Fruit fly (Drosophila melanogaster): ENCODE data around the gene CG14377.

The CG14377 gene

dm6 chr3R:13428341-13429040 lies 30.9 kb downstream of the CG14377 start (continued):
- TF ChIP-seq CG11696 (GFP tag; IDR thresholded peaks at IDR 0.05) (peak; percentile 61; the same call in 1 of the 2 replicates), gcm2 (GFP tag; optimal IDR thresholded peaks at IDR 0.05) (peak; percentile 28), CG10543 (GFP tag; optimal IDR thresholded peaks at IDR 0.05) (no peak), HLH4C (GFP tag; IDR thresholded peaks at IDR 0.05; ENCODE audit: partially characterized antibody) (no peak), HmgZ (tag; optimal IDR thresholded peaks at IDR 0.05) (no peak), Optix (GFP tag; IDR thresholded peaks at IDR 0.05) (0 out of 3 replicates have a peak, but pooled peaks have one; percentile 32), Oaz (GFP tag; IDR thresholded peaks at IDR 0.05) (no peak), CG2129 (GFP tag; IDR thresholded peaks at IDR 0.05; ENCODE audit: partially characterized antibody) (no peak), CG1603 (tag; optimal IDR thresholded peaks at IDR 0.05) (peak; percentile 69), CG12219 (GFP tag; optimal IDR thresholded peaks at IDR 0.05) (peak; percentile 65), CG8388 (GFP tag; optimal IDR thresholded peaks at IDR 0.05) (peak; percentile 72), CG1024 (GFP tag; IDR thresholded peaks at IDR 0.05) (peak; percentile 27; the same call in 1 of the 2 replicates), ftz-f1 (GFP tag; optimal IDR thresholded peaks at IDR 0.05) (no peak), ase (GFP tag; IDR thresholded peaks at IDR 0.05) (0 out of 3 replicates have a peak, but pooled peaks have one; percentile 51), Lim3 (GFP tag; IDR thresholded peaks at IDR 0.05) (no peak), pita (GFP tag; optimal IDR thresholded peaks at IDR 0.05) (no peak), stc (GFP tag; IDR thresholded peaks at IDR 0.05) (peak; percentile 74), al (GFP tag; IDR thresholded peaks at IDR 0.05) (no peak), Ets65A (GFP tag) (peak; percentile 92), tio (GFP tag; optimal IDR thresholded peaks at IDR 0.05) (peak; percentile 45), toy (GFP tag; IDR thresholded peaks at IDR 0.05) (no peak), CG31441 (GFP tag; IDR thresholded peaks at IDR 0.05) (peak; percentile 80), tll (GFP tag; optimal IDR thresholded peaks at IDR 0.05) (no peak), run (tag; optimal IDR thresholded peaks at IDR 0.05) (peak; percentile 37), CG32767 (GFP tag; IDR thresholded peaks at IDR 0.05) (no peak), jigr1 (GFP tag; IDR thresholded peaks at IDR 0.05) (no peak), lola (GFP tag; optimal IDR thresholded peaks at IDR 0.05) (peak in 1 of 3 experiments; percentile 61), CG10654 (GFP tag; optimal IDR thresholded peaks at IDR 0.05) (peak; percentile 46), CG4404 (GFP tag; IDR thresholded peaks at IDR 0.05) (peak; percentile 64), nerfin-2 (GFP tag; IDR thresholded peaks at IDR 0.05; ENCODE audit: partially characterized antibody) (no peak), pho (GFP tag; optimal IDR thresholded peaks at IDR 0.05) (peak; percentile 51), Ets97D (GFP tag; optimal IDR thresholded peaks at IDR 0.05) (no peak), gsb (GFP tag; IDR thresholded peaks at IDR 0.05) (peak; percentile 44; the same call in 1 of the 2 replicates), prd (optimal IDR thresholded peaks at IDR 0.05) (no peak), prd (GFP tag; IDR thresholded peaks at IDR 0.05) (peak; percentile 80), CG3995 (GFP tag; optimal IDR thresholded peaks at IDR 0.05) (no peak), C15 (GFP tag; IDR thresholded peaks at IDR 0.05) (no peak), CG10565 (GFP tag; optimal IDR thresholded peaks at IDR 0.05) (no peak), CG1832 (GFP tag; optimal IDR thresholded peaks at IDR 0.05) (no peak), CG31224 (GFP tag; IDR thresholded peaks at IDR 0.05) (no peak), D19B (GFP tag; optimal IDR thresholded peaks at IDR 0.05) (no peak), Sox102F (GFP tag; optimal IDR thresholded peaks at IDR 0.05) (peak; percentile 80), Lhr (GFP tag; optimal IDR thresholded peaks at IDR 0.05) (peak; percentile 5), CG8944 (GFP tag; optimal IDR thresholded peaks at IDR 0.05) (peak; percentile 40), CG8765 (GFP tag; IDR thresholded peaks at IDR 0.05) (no peak), H2.0 (GFP tag; IDR thresholded peaks at IDR 0.05) (peak; percentile 62), Dek (tag; optimal IDR thresholded peaks at IDR 0.05) (peak; percentile 44), CG11723 (GFP tag; optimal IDR thresholded peaks at IDR 0.05) (peak; percentile 34), Nf-YB (GFP tag; optimal IDR thresholded peaks at IDR 0.05) (peak; percentile 29), cas (GFP tag; IDR thresholded peaks at IDR 0.05) (no peak)
